In genomic region chrV:6353182-6353780, ce11 we compare ENCODE assay signal across 7 worm cellular contexts.
TF ChIP-seq lines count a peak whose summit lies in the region.

No protein-coding gene starts in this region.

TF ChIP-seq in whole organism, L1 larva, 84 proteins besides CTCF, POLR2A, EP300 and RAD21:
- TF ChIP-seq mab-9 (GFP tag; IDR thresholded peaks at IDR 0.05; lab: Robert Waterston, UW) (no peak), blmp-1 (tag; optimal IDR thresholded peaks at IDR 0.05; lab: Kevin White, UChicago) (peak; percentile 98), ets-5 (GFP tag; IDR thresholded peaks at IDR 0.05; lab: Robert Waterston, UW) (no peak), elt-2 (tag; optimal IDR thresholded peaks at IDR 0.05; lab: Kevin White, UChicago) (peak; percentile 4), nhr-85 (tag; lab: Kevin White, UChicago) (peak; percentile 5), efl-1 (optimal IDR thresholded peaks at IDR 0.05; lab: Kevin White, UChicago) (no peak), efl-1 (GFP tag; optimal IDR thresholded peaks at IDR 0.05 in 1 of 2; lab: Kevin White, UChicago) (peak in 1 of 2 experiments; percentile 19), swsn-7 (tag; optimal IDR thresholded peaks at IDR 0.05; lab: Kevin White, UChicago) (no peak), unc-98 (GFP tag; IDR thresholded peaks at IDR 0.05; lab: Robert Waterston, UW) (no peak), mef-2 (tag; optimal IDR thresholded peaks at IDR 0.05; lab: Kevin White, UChicago) (no peak)

TF ChIP-seq in whole organism, L2 larva, 48 proteins besides CTCF, POLR2A, EP300 and RAD21:
- TF ChIP-seq ztf-11 (tag; optimal IDR thresholded peaks at IDR 0.05; lab: Kevin White, UChicago) (no peak), nhr-77 (tag; optimal IDR thresholded peaks at IDR 0.05; lab: Kevin White, UChicago) (no peak), sem-4 (tag; optimal IDR thresholded peaks at IDR 0.05; lab: Kevin White, UChicago) (no peak), fos-1 (tag; optimal IDR thresholded peaks at IDR 0.05; lab: Kevin White, UChicago) (no peak), snpc-4 (tag; optimal IDR thresholded peaks at IDR 0.05; lab: Kevin White, UChicago) (no peak), F13H6.1 (tag; optimal IDR thresholded peaks at IDR 0.05; lab: Kevin White, UChicago) (peak; percentile 57), unc-55 (GFP tag; optimal IDR thresholded peaks at IDR 0.05; lab: Kevin White, UChicago) (no peak), lin-13 (GFP tag; optimal IDR thresholded peaks at IDR 0.05; lab: Kevin White, UChicago) (no peak), blmp-1 (tag; optimal IDR thresholded peaks at IDR 0.05; lab: Kevin White, UChicago; ENCODE audit: insufficient read depth) (peak; percentile 97), nhr-12 (tag; optimal IDR thresholded peaks at IDR 0.05; lab: Kevin White, UChicago) (no peak), mab-5 (tag; optimal IDR thresholded peaks at IDR 0.05; lab: Kevin White, UChicago) (no peak), elt-3 (tag; optimal IDR thresholded peaks at IDR 0.05; lab: Kevin White, UChicago) (no peak), aly-2 (tag; optimal IDR thresholded peaks at IDR 0.05; lab: Kevin White, UChicago) (no peak), lsy-2 (tag; optimal IDR thresholded peaks at IDR 0.05; lab: Kevin White, UChicago) (no peak), nhr-21 (tag; optimal IDR thresholded peaks at IDR 0.05; lab: Kevin White, UChicago) (no peak)

TF ChIP-seq in whole organism, L3 larva, 47 proteins besides CTCF, POLR2A, EP300 and RAD21:
- TF ChIP-seq nfya-1 (tag; optimal IDR thresholded peaks at IDR 0.05; lab: Kevin White, UChicago; ENCODE audit: insufficient read depth) (no peak), unc-39 (tag; optimal IDR thresholded peaks at IDR 0.05; lab: Kevin White, UChicago) (no peak), elt-1 (tag; optimal IDR thresholded peaks at IDR 0.05; lab: Kevin White, UChicago) (peak; percentile 4), nhr-25 (tag; optimal IDR thresholded peaks at IDR 0.05; lab: Kevin White, UChicago) (peak; percentile 79)

TF ChIP-seq in whole organism, L4 larva, 104 proteins besides CTCF, POLR2A, EP300 and RAD21 (continues in another document):
- TF ChIP-seq mxl-2 (GFP tag; conservative IDR thresholded peaks at IDR 0.05; lab: Robert Waterston, UW): no peak
- no peak for TF ChIP-seq nhr-25 (tag; optimal IDR thresholded peaks at IDR 0.05; lab: Kevin White, UChicago; ENCODE audit: borderline replicate concordance, insufficient read depth)
- TF ChIP-seq zfp-3 (GFP tag; conservative IDR thresholded peaks at IDR 0.05; lab: Robert Waterston, UW): no peak
- no peak for TF ChIP-seq gei-8 (GFP tag; optimal IDR thresholded peaks at IDR 0.05; lab: Kevin White, UChicago)
- TF ChIP-seq duxl-1 (tag; optimal IDR thresholded peaks at IDR 0.05; lab: Kevin White, UChicago; ENCODE audit: poor library complexity): no peak
- no peak for TF ChIP-seq T26A8.4 (GFP tag; IDR thresholded peaks at IDR 0.05; lab: Robert Waterston, UW)
- TF ChIP-seq ceh-20 (GFP tag; IDR thresholded peaks at IDR 0.05; lab: Robert Waterston, UW): no peak
- TF ChIP-seq ceh-32 (tag; optimal IDR thresholded peaks at IDR 0.05; lab: Kevin White, UChicago; ENCODE audit: poor library complexity): no peak
- TF ChIP-seq F26F4.8 (GFP tag; conservative IDR thresholded peaks at IDR 0.05; lab: Robert Waterston, UW): no peak
- no peak for TF ChIP-seq nhr-41 (GFP tag; IDR thresholded peaks at IDR 0.05; lab: Robert Waterston, UW)
- TF ChIP-seq hlh-11 (tag; optimal IDR thresholded peaks at IDR 0.05; lab: Kevin White, UChicago): peak; percentile 25
- no peak for TF ChIP-seq snpc-1.2 (GFP tag; IDR thresholded peaks at IDR 0.05; lab: Robert Waterston, UW)
- peak in 1 of 2 experiments; percentile 22 for TF ChIP-seq mdl-1 (tag; optimal IDR thresholded peaks at IDR 0.05; lab: Kevin White, UChicago)
- no peak for TF ChIP-seq daf-16 (GFP tag; optimal IDR thresholded peaks at IDR 0.05; lab: Kevin White, UChicago)
- TF ChIP-seq daf-16 (tag; optimal IDR thresholded peaks at IDR 0.05; lab: Kevin White, UChicago): no peak
- TF ChIP-seq lin-13 (GFP tag; optimal IDR thresholded peaks at IDR 0.05; lab: Kevin White, UChicago): no peak

TF ChIP-seq in whole organism, late embryonic, 69 proteins besides CTCF, POLR2A, EP300 and RAD21:
- TF ChIP-seq F13H6.1 (tag; optimal IDR thresholded peaks at IDR 0.05; lab: Kevin White, UChicago) (peak; percentile 60), lin-11 (tag; optimal IDR thresholded peaks at IDR 0.05; lab: Kevin White, UChicago) (no peak), unc-55 (GFP tag; optimal IDR thresholded peaks at IDR 0.05; lab: Kevin White, UChicago) (no peak), dmd-4 (tag; optimal IDR thresholded peaks at IDR 0.05; lab: Kevin White, UChicago; ENCODE audit: borderline replicate concordance) (no peak), mec-3 (tag; optimal IDR thresholded peaks at IDR 0.05; lab: Kevin White, UChicago; ENCODE audit: borderline replicate concordance) (no peak), ceh-14 (tag; optimal IDR thresholded peaks at IDR 0.05; lab: Kevin White, UChicago) (no peak), pros-1 (tag; optimal IDR thresholded peaks at IDR 0.05; lab: Kevin White, UChicago) (no peak), ceh-31 (tag; optimal IDR thresholded peaks at IDR 0.05; lab: Kevin White, UChicago) (peak; percentile 20)

TF ChIP-seq in whole organism, mixed stage, embryonic, 35 proteins besides CTCF, POLR2A, EP300 and RAD21:
- TF ChIP-seq ceh-39 (tag; optimal IDR thresholded peaks at IDR 0.05; lab: Kevin White, UChicago): no peak
- TF ChIP-seq blmp-1 (tag; optimal IDR thresholded peaks at IDR 0.05; lab: Kevin White, UChicago): peak; percentile 77

TF ChIP-seq in whole organism, young adult, 124 proteins besides CTCF, POLR2A, EP300 and RAD21:
- TF ChIP-seq Y95B8A.8 (GFP tag; IDR thresholded peaks at IDR 0.05; lab: Robert Waterston, UW): no peak
- 0 out of 2 replicates have a peak, but pooled peaks have one; percentile 7 for TF ChIP-seq zfh-2 (GFP tag; conservative IDR thresholded peaks at IDR 0.05; lab: Robert Waterston, UW)
- TF ChIP-seq ztf-18 (tag; optimal IDR thresholded peaks at IDR 0.05; lab: Kevin White, UChicago): no peak
